ENCODE assay signal across 6 worm cellular contexts in the genomic region with DNA sequence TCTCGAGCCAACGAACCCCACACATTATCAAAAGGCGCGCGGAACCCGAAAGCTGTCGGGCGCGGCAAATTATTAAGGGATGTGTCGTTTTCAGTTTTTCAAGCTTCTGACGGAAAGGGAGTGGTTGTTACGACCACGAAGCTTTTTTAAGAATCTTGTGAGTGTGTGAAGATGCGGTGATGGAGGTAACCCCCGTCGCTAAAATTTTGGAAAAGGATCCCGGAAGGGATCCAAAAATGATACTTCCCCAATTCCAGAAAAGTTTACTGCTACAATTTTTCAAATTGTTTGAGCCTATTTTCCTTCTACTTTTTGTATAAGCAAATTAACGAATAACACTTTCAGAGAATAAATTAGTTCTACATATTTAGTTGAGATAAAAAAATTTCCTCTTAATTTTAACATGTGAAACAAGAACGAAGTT.
TF ChIP-seq lines count a peak whose summit lies in the region.

No protein-coding gene starts in this region.

TF ChIP-seq in whole organism, L1 larva, 84 proteins besides CTCF, POLR2A, EP300 and RAD21 (continued from another document and continues in another):
- no peak for TF ChIP-seq nhr-11 (tag; optimal IDR thresholded peaks at IDR 0.05; lab: Kevin White, UChicago)
- peak; percentile 55 for TF ChIP-seq snpc-4 (tag; optimal IDR thresholded peaks at IDR 0.05; lab: Kevin White, UChicago)
- peak; percentile 91 for TF ChIP-seq skn-1 (tag; optimal IDR thresholded peaks at IDR 0.05; lab: Kevin White, UChicago)
- TF ChIP-seq fkh-8 (tag; optimal IDR thresholded peaks at IDR 0.05; lab: Kevin White, UChicago) = peak; percentile 82
- no peak for TF ChIP-seq alr-1 (tag; optimal IDR thresholded peaks at IDR 0.05; lab: Kevin White, UChicago; ENCODE audit: borderline replicate concordance)
- peak; percentile 100 for TF ChIP-seq aly-2 (tag; optimal IDR thresholded peaks at IDR 0.05; lab: Kevin White, UChicago)
- TF ChIP-seq unc-86 (tag; optimal IDR thresholded peaks at IDR 0.05; lab: Kevin White, UChicago) = peak; percentile 50
- TF ChIP-seq swsn-7 (tag; optimal IDR thresholded peaks at IDR 0.05; lab: Kevin White, UChicago) = peak; percentile 35
- no peak for TF ChIP-seq nhr-84 (tag; optimal IDR thresholded peaks at IDR 0.05; lab: Kevin White, UChicago)
- TF ChIP-seq mep-1 (tag; optimal IDR thresholded peaks at IDR 0.05; lab: Kevin White, UChicago) = peak; percentile 98
- TF ChIP-seq efl-1 (optimal IDR thresholded peaks at IDR 0.05; lab: Kevin White, UChicago) = no peak
- peak in 1 of 2 experiments; percentile 20 for TF ChIP-seq efl-1 (GFP tag; optimal IDR thresholded peaks at IDR 0.05 in 1 of 2; lab: Kevin White, UChicago)
- TF ChIP-seq efl-3 (GFP tag; optimal IDR thresholded peaks at IDR 0.05; lab: Kevin White, UChicago) = no peak
- TF ChIP-seq zip-4 (GFP tag; optimal IDR thresholded peaks at IDR 0.05; lab: Kevin White, UChicago) = no peak
- TF ChIP-seq fkh-4 (tag; optimal IDR thresholded peaks at IDR 0.05; lab: Kevin White, UChicago; ENCODE audit: borderline replicate concordance) = no peak
- peak; percentile 40 for TF ChIP-seq rnt-1 (tag; optimal IDR thresholded peaks at IDR 0.05; lab: Kevin White, UChicago)
- peak; percentile 44 for TF ChIP-seq nhr-20 (tag; optimal IDR thresholded peaks at IDR 0.05; lab: Kevin White, UChicago)
- peak; percentile 46 for TF ChIP-seq mef-2 (tag; optimal IDR thresholded peaks at IDR 0.05; lab: Kevin White, UChicago)
- TF ChIP-seq lin-13 (GFP tag; optimal IDR thresholded peaks at IDR 0.05; lab: Kevin White, UChicago) = peak; percentile 28
- peak; percentile 66 for TF ChIP-seq snu-23 (GFP tag; optimal IDR thresholded peaks at IDR 0.05; lab: Kevin White, UChicago)
- peak; percentile 14 for TF ChIP-seq xbp-1 (tag; optimal IDR thresholded peaks at IDR 0.05; lab: Kevin White, UChicago)

TF ChIP-seq in whole organism, L2 larva, 48 proteins besides CTCF, POLR2A, EP300 and RAD21 (continued from another document and continues in another):
- no peak for TF ChIP-seq blmp-1 (tag; optimal IDR thresholded peaks at IDR 0.05; lab: Kevin White, UChicago; ENCODE audit: insufficient read depth)
- TF ChIP-seq R02D3.7 (tag; optimal IDR thresholded peaks at IDR 0.05; lab: Kevin White, UChicago) = no peak
- peak; percentile 99 for TF ChIP-seq ama-1 (optimal IDR thresholded peaks at IDR 0.05; lab: Kevin White, UChicago)
- TF ChIP-seq crh-2 (tag; optimal IDR thresholded peaks at IDR 0.05; lab: Kevin White, UChicago) = peak; percentile 90
- peak; percentile 50 for TF ChIP-seq snpc-4 (tag; optimal IDR thresholded peaks at IDR 0.05; lab: Kevin White, UChicago)
- no peak for TF ChIP-seq nhr-237 (tag; optimal IDR thresholded peaks at IDR 0.05; lab: Kevin White, UChicago)
- no peak for TF ChIP-seq nhr-23 (tag; optimal IDR thresholded peaks at IDR 0.05; lab: Kevin White, UChicago)
- no peak for TF ChIP-seq dmd-4 (tag; optimal IDR thresholded peaks at IDR 0.05; lab: Kevin White, UChicago)
- TF ChIP-seq nhr-21 (tag; optimal IDR thresholded peaks at IDR 0.05; lab: Kevin White, UChicago) = no peak
- peak; percentile 97 for TF ChIP-seq C34F6.9 (tag; optimal IDR thresholded peaks at IDR 0.05; lab: Kevin White, UChicago)
- no peak for TF ChIP-seq sma-3 (GFP tag; optimal IDR thresholded peaks at IDR 0.05; lab: Kevin White, UChicago)
- TF ChIP-seq gmeb-1 (tag; optimal IDR thresholded peaks at IDR 0.05; lab: Kevin White, UChicago) = peak; percentile 15
- no peak for TF ChIP-seq nhr-25 (tag; optimal IDR thresholded peaks at IDR 0.05; lab: Kevin White, UChicago)
- TF ChIP-seq lin-11 (tag; optimal IDR thresholded peaks at IDR 0.05; lab: Kevin White, UChicago) = peak; percentile 45
- TF ChIP-seq ztf-4 (tag; optimal IDR thresholded peaks at IDR 0.05; lab: Kevin White, UChicago) = peak; percentile 98
- no peak for TF ChIP-seq nhr-10 (tag; optimal IDR thresholded peaks at IDR 0.05; lab: Kevin White, UChicago)
- peak; percentile 57 for TF ChIP-seq nhr-129 (tag; optimal IDR thresholded peaks at IDR 0.05; lab: Kevin White, UChicago)
- TF ChIP-seq peb-1 (tag; optimal IDR thresholded peaks at IDR 0.05; lab: Kevin White, UChicago) = no peak
- TF ChIP-seq nhr-12 (tag; optimal IDR thresholded peaks at IDR 0.05; lab: Kevin White, UChicago) = peak; percentile 62
- no peak for TF ChIP-seq unc-62 (GFP tag; optimal IDR thresholded peaks at IDR 0.05; lab: Kevin White, UChicago)
- TF ChIP-seq skn-1 (tag; optimal IDR thresholded peaks at IDR 0.05; lab: Kevin White, UChicago) = peak; percentile 56
- no peak for TF ChIP-seq aly-2 (tag; optimal IDR thresholded peaks at IDR 0.05; lab: Kevin White, UChicago)

TF ChIP-seq in whole organism, L3 larva, 47 proteins besides CTCF, POLR2A, EP300 and RAD21 (continued from another document and continues in another):
- TF ChIP-seq ceh-82 (tag; optimal IDR thresholded peaks at IDR 0.05; lab: Kevin White, UChicago) (no peak), R02D3.7 (tag; optimal IDR thresholded peaks at IDR 0.05; lab: Kevin White, UChicago) (no peak), nhr-25 (tag; optimal IDR thresholded peaks at IDR 0.05; lab: Kevin White, UChicago) (peak; percentile 80), pha-4 (tag; optimal IDR thresholded peaks at IDR 0.05; lab: Kevin White, UChicago) (peak; percentile 94), ceh-9 (tag; optimal IDR thresholded peaks at IDR 0.05; lab: Kevin White, UChicago) (no peak), snpc-4 (tag; optimal IDR thresholded peaks at IDR 0.05; lab: Kevin White, UChicago) (peak; percentile 77), fkh-2 (tag; optimal IDR thresholded peaks at IDR 0.05; lab: Kevin White, UChicago) (no peak), tbx-2 (tag; optimal IDR thresholded peaks at IDR 0.05; lab: Kevin White, UChicago) (peak; percentile 54), ama-1 (optimal IDR thresholded peaks at IDR 0.05; lab: Kevin White, UChicago) (peak; percentile 100), nhr-12 (tag; optimal IDR thresholded peaks at IDR 0.05; lab: Kevin White, UChicago) (no peak), ztf-4 (tag; optimal IDR thresholded peaks at IDR 0.05; lab: Kevin White, UChicago) (peak; percentile 83), unc-62 (GFP tag; optimal IDR thresholded peaks at IDR 0.05; lab: Kevin White, UChicago) (no peak), fkh-10 (GFP tag; optimal IDR thresholded peaks at IDR 0.05; lab: Kevin White, UChicago) (no peak), lin-39 (tag; optimal IDR thresholded peaks at IDR 0.05; lab: Kevin White, UChicago) (peak; percentile 68), lin-15B (tag; optimal IDR thresholded peaks at IDR 0.05; lab: Kevin White, UChicago) (no peak), pqm-1 (tag; optimal IDR thresholded peaks at IDR 0.05; lab: Kevin White, UChicago) (no peak), egl-5 (tag; optimal IDR thresholded peaks at IDR 0.05; lab: Kevin White, UChicago) (no peak), nhr-23 (tag; optimal IDR thresholded peaks at IDR 0.05; lab: Kevin White, UChicago) (no peak), mdl-1 (tag; optimal IDR thresholded peaks at IDR 0.05; lab: Kevin White, UChicago) (no peak), unc-39 (tag; optimal IDR thresholded peaks at IDR 0.05; lab: Kevin White, UChicago) (no peak), nfya-1 (tag; optimal IDR thresholded peaks at IDR 0.05; lab: Kevin White, UChicago; ENCODE audit: insufficient read depth) (peak; percentile 83), lsy-12 (tag; optimal IDR thresholded peaks at IDR 0.05; lab: Kevin White, UChicago) (no peak), ceh-16 (tag; optimal IDR thresholded peaks at IDR 0.05; lab: Kevin White, UChicago) (peak; percentile 67)

TF ChIP-seq in whole organism, L4 larva, 104 proteins besides CTCF, POLR2A, EP300 and RAD21 (continued from another document and continues in another):
- TF ChIP-seq nhr-28 (tag; optimal IDR thresholded peaks at IDR 0.05; lab: Kevin White, UChicago) = no peak
- TF ChIP-seq F26F4.8 (GFP tag; conservative IDR thresholded peaks at IDR 0.05; lab: Robert Waterston, UW) = no peak
- peak; percentile 90 for TF ChIP-seq ama-1 (optimal IDR thresholded peaks at IDR 0.05; lab: Kevin White, UChicago)
- TF ChIP-seq dmd-9 (GFP tag; IDR thresholded peaks at IDR 0.05; lab: Robert Waterston, UW) = peak; percentile 55; the same call in 1 of the 2 replicates
- TF ChIP-seq egl-43 (GFP tag; IDR thresholded peaks at IDR 0.05; lab: Robert Waterston, UW) = peak; percentile 84
- TF ChIP-seq attf-4 (tag; optimal IDR thresholded peaks at IDR 0.05; lab: Kevin White, UChicago) = no peak
- no peak for TF ChIP-seq rbr-2 (tag; optimal IDR thresholded peaks at IDR 0.05; lab: Kevin White, UChicago)
- TF ChIP-seq Y48G9A.11 (GFP tag; IDR thresholded peaks at IDR 0.05; lab: Robert Waterston, UW) = peak; percentile 75
- TF ChIP-seq spr-3 (GFP tag; optimal IDR thresholded peaks at IDR 0.05; lab: Kevin White, UChicago) = peak; percentile 20
- no peak for TF ChIP-seq nhr-25 (tag; optimal IDR thresholded peaks at IDR 0.05; lab: Kevin White, UChicago; ENCODE audit: borderline replicate concordance, insufficient read depth)
- peak; percentile 48 for TF ChIP-seq nhr-6 (tag; optimal IDR thresholded peaks at IDR 0.05; lab: Kevin White, UChicago)
- TF ChIP-seq daf-16 (GFP tag; optimal IDR thresholded peaks at IDR 0.05; lab: Kevin White, UChicago) = no peak
- TF ChIP-seq daf-16 (tag; optimal IDR thresholded peaks at IDR 0.05; lab: Kevin White, UChicago) = peak; percentile 50
- TF ChIP-seq arid-1 (GFP tag; conservative IDR thresholded peaks at IDR 0.05; lab: Robert Waterston, UW) = 0 out of 2 replicates have a peak, but pooled peaks have one; percentile 49
- no peak for TF ChIP-seq duxl-1 (tag; optimal IDR thresholded peaks at IDR 0.05; lab: Kevin White, UChicago; ENCODE audit: poor library complexity)
- peak; percentile 99 for TF ChIP-seq aha-1 (tag; lab: Kevin White, UChicago)
- no peak for TF ChIP-seq lin-39 (tag; optimal IDR thresholded peaks at IDR 0.05; lab: Kevin White, UChicago)
- TF ChIP-seq nhr-111 (GFP tag; optimal IDR thresholded peaks at IDR 0.05; lab: Kevin White, UChicago) = no peak
- TF ChIP-seq hif-1 (tag; optimal IDR thresholded peaks at IDR 0.05; lab: Kevin White, UChicago) = no peak
- peak; percentile 80 for TF ChIP-seq php-3 (GFP tag; IDR thresholded peaks at IDR 0.05; lab: Robert Waterston, UW)
- peak; percentile 93 for TF ChIP-seq mep-1 (tag; optimal IDR thresholded peaks at IDR 0.05; lab: Kevin White, UChicago)
- TF ChIP-seq nhr-77 (tag; optimal IDR thresholded peaks at IDR 0.05; lab: Kevin White, UChicago) = no peak
- no peak for TF ChIP-seq zag-1 (tag; optimal IDR thresholded peaks at IDR 0.05; lab: Kevin White, UChicago)

TF ChIP-seq in whole organism, early embryonic, 17 proteins besides CTCF, POLR2A, EP300 and RAD21 (continued from another document):
- TF ChIP-seq hnd-1 (tag; optimal IDR thresholded peaks at IDR 0.05; lab: Kevin White, UChicago) (peak; percentile 2), tbx-11 (GFP tag; IDR thresholded peaks at IDR 0.05; lab: Robert Waterston, UW) (no peak), flt-1 (GFP tag; IDR thresholded peaks at IDR 0.05; lab: Robert Waterston, UW) (no peak), ceh-13 (GFP tag; optimal IDR thresholded peaks at IDR 0.05; lab: Kevin White, UChicago) (no peak), tra-4 (tag; optimal IDR thresholded peaks at IDR 0.05; lab: Kevin White, UChicago) (no peak), ets-7 (tag; optimal IDR thresholded peaks at IDR 0.05; lab: Kevin White, UChicago) (no peak)

TF ChIP-seq in whole organism, young adult, 124 proteins besides CTCF, POLR2A, EP300 and RAD21 (continued from another document and continues in another):
- peak; percentile 86 for TF ChIP-seq snpc-1.1 (tag; optimal IDR thresholded peaks at IDR 0.05; lab: Kevin White, UChicago; ENCODE audit: insufficient read depth)
- TF ChIP-seq lag-1 (GFP tag; IDR thresholded peaks at IDR 0.05; lab: Robert Waterston, UW) = no peak
- peak; percentile 33; the same call in 1 of the 2 replicates for TF ChIP-seq Y56A3A.18 (GFP tag; IDR thresholded peaks at IDR 0.05; lab: Robert Waterston, UW)
- TF ChIP-seq ztf-26 (tag; optimal IDR thresholded peaks at IDR 0.05; lab: Kevin White, UChicago) = peak; percentile 75
- TF ChIP-seq lsl-1 (GFP tag; optimal IDR thresholded peaks at IDR 0.05; lab: Kevin White, UChicago) = peak; percentile 44
- TF ChIP-seq tbp1 (GFP tag; optimal IDR thresholded peaks at IDR 0.05; lab: Kevin White, UChicago) = peak; percentile 59
- no peak for TF ChIP-seq ceh-91 (GFP tag; IDR thresholded peaks at IDR 0.05; lab: Robert Waterston, UW)
- TF ChIP-seq rcor-1 (GFP tag; IDR thresholded peaks at IDR 0.05; lab: Robert Waterston, UW) = no peak
- TF ChIP-seq snpc-4 (GFP tag; optimal IDR thresholded peaks at IDR 0.05; lab: Kevin White, UChicago) = peak; percentile 78
- TF ChIP-seq snpc-4 (tag; optimal IDR thresholded peaks at IDR 0.05; lab: Kevin White, UChicago) = peak; percentile 72 to 92 (median 90)
- no peak for TF ChIP-seq F37B4.10 (GFP tag; IDR thresholded peaks at IDR 0.05; lab: Robert Waterston, UW)
- TF ChIP-seq bed-1 (GFP tag; IDR thresholded peaks at IDR 0.05; lab: Robert Waterston, UW) = no peak
- TF ChIP-seq xnd-1 (tag; optimal IDR thresholded peaks at IDR 0.05; lab: Kevin White, UChicago) = peak; percentile 18
- TF ChIP-seq T26A5.8 (tag; optimal IDR thresholded peaks at IDR 0.05; lab: Kevin White, UChicago) = no peak
- no peak for TF ChIP-seq F39B2.1 (GFP tag; IDR thresholded peaks at IDR 0.05; lab: Robert Waterston, UW)
- peak in 1 of 2 experiments; percentile 65 for TF ChIP-seq let-607 (tag; optimal IDR thresholded peaks at IDR 0.05; lab: Kevin White, UChicago)
- TF ChIP-seq tbx-9 (tag; optimal IDR thresholded peaks at IDR 0.05; lab: Kevin White, UChicago; ENCODE audit: borderline replicate concordance) = no peak
- TF ChIP-seq somi-1 (GFP tag; optimal IDR thresholded peaks at IDR 0.05; lab: Kevin White, UChicago) = peak; percentile 5
- no peak for TF ChIP-seq efl-1 (GFP tag; optimal IDR thresholded peaks at IDR 0.05; lab: Kevin White, UChicago)
- TF ChIP-seq mes-4 (tag; optimal IDR thresholded peaks at IDR 0.05; lab: Kevin White, UChicago) = no peak
- TF ChIP-seq aptf-2 (GFP tag; conservative IDR thresholded peaks at IDR 0.05; lab: Robert Waterston, UW) = no peak
- no peak for TF ChIP-seq Y95B8A.8 (GFP tag; IDR thresholded peaks at IDR 0.05; lab: Robert Waterston, UW)
- TF ChIP-seq Y67H2A.10 (GFP tag; conservative IDR thresholded peaks at IDR 0.05; lab: Robert Waterston, UW) = no peak
- 0 out of 2 replicates have a peak, but pooled peaks have one; percentile 14 for TF ChIP-seq hsf-1 (GFP tag; IDR thresholded peaks at IDR 0.05; lab: Robert Waterston, UW)
- TF ChIP-seq ekl-4 (GFP tag; IDR thresholded peaks at IDR 0.05; lab: Robert Waterston, UW) = 0 out of 2 replicates have a peak, but pooled peaks have one; percentile 38
- TF ChIP-seq ztf-25 (GFP tag; IDR thresholded peaks at IDR 0.05; lab: Robert Waterston, UW) = no peak
- no peak for TF ChIP-seq dpl-1 (GFP tag; optimal IDR thresholded peaks at IDR 0.05; lab: Kevin White, UChicago)
- no peak for TF ChIP-seq ccch-3 (GFP tag; optimal IDR thresholded peaks at IDR 0.05; lab: Kevin White, UChicago)
- TF ChIP-seq cebp-2 (GFP tag; IDR thresholded peaks at IDR 0.05; lab: Robert Waterston, UW) = no peak
- no peak for TF ChIP-seq mel-28 (tag; optimal IDR thresholded peaks at IDR 0.05; lab: Kevin White, UChicago; ENCODE audit: borderline replicate concordance)
- no peak for TF ChIP-seq B0261.1 (tag; optimal IDR thresholded peaks at IDR 0.05; lab: Kevin White, UChicago)
- TF ChIP-seq nhr-120 (GFP tag; IDR thresholded peaks at IDR 0.05; lab: Robert Waterston, UW) = no peak
- peak; percentile 65 for TF ChIP-seq attf-5 (GFP tag; optimal IDR thresholded peaks at IDR 0.05; lab: Kevin White, UChicago)
- peak; percentile 73; the same call in 1 of the 2 replicates for TF ChIP-seq ceh-40 (GFP tag; IDR thresholded peaks at IDR 0.05; lab: Robert Waterston, UW)
- TF ChIP-seq fkh-3 (tag; optimal IDR thresholded peaks at IDR 0.05; lab: Kevin White, UChicago) = no peak
- TF ChIP-seq sptf-2 (GFP tag; optimal IDR thresholded peaks at IDR 0.05; lab: Kevin White, UChicago) = no peak
- no peak for TF ChIP-seq ceh-58 (GFP tag; IDR thresholded peaks at IDR 0.05; lab: Robert Waterston, UW)
- peak; percentile 15 for TF ChIP-seq gei-17 (GFP tag; optimal IDR thresholded peaks at IDR 0.05; lab: Kevin White, UChicago)
- TF ChIP-seq egrh-3 (GFP tag; IDR thresholded peaks at IDR 0.05; lab: Robert Waterston, UW) = no peak
- no peak for TF ChIP-seq dpff-1 (tag; optimal IDR thresholded peaks at IDR 0.05; lab: Kevin White, UChicago)
- peak; percentile 12 for TF ChIP-seq ZK185.1 (tag; optimal IDR thresholded peaks at IDR 0.05; lab: Kevin White, UChicago; ENCODE audit: poor library complexity, severe bottlenecking)
- no peak for TF ChIP-seq B0035.1 (tag; optimal IDR thresholded peaks at IDR 0.05; lab: Kevin White, UChicago)
- peak; percentile 59 for TF ChIP-seq ztf-18 (tag; optimal IDR thresholded peaks at IDR 0.05; lab: Kevin White, UChicago)
- TF ChIP-seq unc-130 (GFP tag; optimal IDR thresholded peaks at IDR 0.05; lab: Kevin White, UChicago) = no peak
